Worm (Caenorhabditis elegans): Measurements from ENCODE around the gene srab-14.

Gene srab-14

ce11 chrII:7478487-7479234 lies 20.6 kb downstream of the srab-14 start, which contains the start of the genes aka-1 and ubc-6 (continued):
- TF ChIP-seq php-3 (GFP tag; IDR thresholded peaks at IDR 0.05) (peak; percentile 84), duxl-1 (tag; optimal IDR thresholded peaks at IDR 0.05; ENCODE audit: poor library complexity) (peak; percentile 49), hlh-11 (tag; optimal IDR thresholded peaks at IDR 0.05) (peak; percentile 98), ceh-44 (GFP tag; IDR thresholded peaks at IDR 0.05) (peak; percentile 88), F10B5.3 (tag; optimal IDR thresholded peaks at IDR 0.05) (no peak), lin-29 (GFP tag; IDR thresholded peaks at IDR 0.05) (peak; percentile 80), vab-7 (GFP tag; IDR thresholded peaks at IDR 0.05) (peak; percentile 93), snpc-1.2 (GFP tag; IDR thresholded peaks at IDR 0.05) (peak; percentile 83), unc-39 (tag; optimal IDR thresholded peaks at IDR 0.05) (no peak), nhr-28 (tag; optimal IDR thresholded peaks at IDR 0.05) (peak; percentile 62), dpl-1 (GFP tag; optimal IDR thresholded peaks at IDR 0.05) (peak; percentile 63), fos-1 (tag; optimal IDR thresholded peaks at IDR 0.05) (no peak), zip-2 (tag; optimal IDR thresholded peaks at IDR 0.05) (peak; percentile 23), egl-43 (GFP tag; IDR thresholded peaks at IDR 0.05) (peak; percentile 95), D1046.2 (GFP tag; IDR thresholded peaks at IDR 0.05) (peak; percentile 94), daf-19 (GFP tag; conservative IDR thresholded peaks at IDR 0.05) (peak; percentile 95), Y75B8A.6 (GFP tag; IDR thresholded peaks at IDR 0.05) (peak; percentile 72), F37D6.2 (tag; optimal IDR thresholded peaks at IDR 0.05) (peak; percentile 78), nhr-42 (GFP tag; IDR thresholded peaks at IDR 0.05) (peak; percentile 94), ces-1 (GFP tag; optimal IDR thresholded peaks at IDR 0.05) (peak; percentile 24), hmg-1.1 (GFP tag; IDR thresholded peaks at IDR 0.05) (peak; percentile 91), daf-12 (tag; optimal IDR thresholded peaks at IDR 0.05) (no peak), lsy-2 (tag; optimal IDR thresholded peaks at IDR 0.05) (peak; percentile 72 to 86), ceh-82 (tag; optimal IDR thresholded peaks at IDR 0.05) (no peak), mxl-3 (GFP tag; optimal IDR thresholded peaks at IDR 0.05) (peak; percentile 83), madf-5 (GFP tag; IDR thresholded peaks at IDR 0.05) (peak; percentile 34 to 85; a peak in 2 of 4 replicates), madf-9 (GFP tag; conservative IDR thresholded peaks at IDR 0.05) (peak; percentile 91), nhr-11 (tag; optimal IDR thresholded peaks at IDR 0.05) (peak; percentile 72), ztf-11 (tag; optimal IDR thresholded peaks at IDR 0.05) (no peak)

- TF ChIP-seq fos-1 (tag; optimal IDR thresholded peaks at IDR 0.05) (no peak), lin-1 (GFP tag; IDR thresholded peaks at IDR 0.05) (no peak), fkh-10 (GFP tag; optimal IDR thresholded peaks at IDR 0.05) (peak; percentile 64), ces-1 (GFP tag; optimal IDR thresholded peaks at IDR 0.05) (peak; percentile 40), mdt-29 (GFP tag; IDR thresholded peaks at IDR 0.05) (no peak), ztf-11 (tag; optimal IDR thresholded peaks at IDR 0.05) (no peak), egl-27 (tag; optimal IDR thresholded peaks at IDR 0.05) (no peak), nhr-77 (tag; optimal IDR thresholded peaks at IDR 0.05) (no peak), R02D3.7 (tag; optimal IDR thresholded peaks at IDR 0.05) (no peak), T26A8.4 (GFP tag; IDR thresholded peaks at IDR 0.05) (no peak), zfp-3 (GFP tag; conservative IDR thresholded peaks at IDR 0.05) (no peak), dmd-6 (GFP tag; IDR thresholded peaks at IDR 0.05) (no peak), ceh-20 (GFP tag; IDR thresholded peaks at IDR 0.05) (no peak), hif-1 (tag; optimal IDR thresholded peaks at IDR 0.05) (no peak), set-16 (GFP tag; IDR thresholded peaks at IDR 0.05) (no peak)
These were observed 30.0 kb downstream of the srab-14 start for ce11 chrII:7469318-7469717.
